Fruit fly (Drosophila melanogaster) whole organism, embryonic: ENCODE measurements around the gene Nlg4.

Experiments
- CG11247 ChIP-seq: fragments of 200-800 bp; sonication (Bioruptor generic); IDR thresholded peaks from 2 replicates; pipeline ENCODE4 v1.3.6; 2022; ENCODE audit warnings: missing biosample characterization, missing genetic modification characterization
- CG11560 ChIP-seq: fragments of 200-800 bp; sonication (Bioruptor generic); IDR thresholded peaks from 3 replicates; pipeline ENCODE4 v1.3.6; 2022; ENCODE audit warnings: missing biosample characterization, missing genetic modification characterization
- CG12744 ChIP-seq: fragments of 200-800 bp; sonication (Bioruptor generic); optimal IDR thresholded peaks from 2 replicates; lab custom pipeline; 2016; ENCODE audit warnings: missing biosample characterization, missing genetic modification characterization
- CG14014 ChIP-seq: fragments of 200-800 bp; sonication (Bioruptor generic); IDR thresholded peaks from 2 replicates; pipeline ENCODE4 v1.3.6; 2022; ENCODE audit warnings: missing biosample characterization, missing genetic modification characterization
- CG17385 ChIP-seq: fragments of 200-800 bp; sonication (Bioruptor generic); optimal IDR thresholded peaks from 3 replicates; lab custom pipeline; 2018; ENCODE audit warnings: missing biosample characterization, mild to moderate bottlenecking, missing genetic modification characterization
- CG18011 ChIP-seq: fragments of 200-800 bp; sonication (Bioruptor generic); optimal IDR thresholded peaks from 2 replicates; lab custom pipeline; 2017; ENCODE audit warnings: missing biosample characterization, missing genetic modification characterization, mild to moderate bottlenecking, moderate library complexity, missing genotype
- CG2199 ChIP-seq: fragments of 200-800 bp; sonication (Bioruptor generic); IDR thresholded peaks from 3 replicates; pipeline ENCODE4 v1.3.6; 2022; ENCODE audit warnings: missing biosample characterization, missing genetic modification characterization
- CG31365 ChIP-seq: fragments of 200-800 bp; sonication (Bioruptor generic); optimal IDR thresholded peaks from 2 replicates; lab custom pipeline; 2018; ENCODE audit warnings: missing biosample characterization, mild to moderate bottlenecking, missing genetic modification characterization
- CG3847 ChIP-seq: fragments of 200-800 bp; sonication (Bioruptor generic); IDR thresholded peaks from 2 replicates; pipeline ENCODE4 v1.3.6; 2022; ENCODE audit warnings: missing biosample characterization, missing genetic modification characterization
- CG4820 ChIP-seq: fragments of 200-800 bp; sonication (Bioruptor generic); optimal IDR thresholded peaks from 3 replicates; lab custom pipeline; 2016; ENCODE audit warnings: missing biosample characterization, missing genetic modification characterization
- CG8290 ChIP-seq, 3 experiments: fragments of 200-800 bp; sonication (Bioruptor generic); optimal IDR thresholded peaks; 2 replicates each; lab custom pipeline; 2016 to 2019; ENCODE audit warnings: missing biosample characterization in 3 of 3, missing genetic modification characterization in 3 of 3, mild to moderate bottlenecking in 2 of 3, moderate library complexity in 1 of 3
- CG9797 ChIP-seq: fragments of 200-800 bp; sonication (Bioruptor generic); optimal IDR thresholded peaks from 3 replicates; lab custom pipeline; 2018; ENCODE audit warnings: missing biosample characterization, mild to moderate bottlenecking, missing genetic modification characterization
- D ChIP-seq, 2 experiments: fragments of 200-800 bp in 1 of 2; fragments of >200 bp in 1 of 2; sonication (Bioruptor generic) in 1 of 2; optimal IDR thresholded peaks; 2 replicates in 1 of 2; 3 replicates in 1 of 2; lab custom pipeline; 2017; ENCODE audit warnings: mild to moderate bottlenecking in 1 of 2, missing biosample characterization in 1 of 2, missing genetic modification characterization in 1 of 2, missing genetic modification reagents in 1 of 2
- Dref ChIP-seq: fragments of 200-800 bp; sonication (Bioruptor generic); IDR thresholded peaks from 2 replicates; pipeline ENCODE4 v1.3.6; 2022; ENCODE audit warnings: missing biosample characterization, missing genetic modification characterization
- H2.0 ChIP-seq: fragments of 200-800 bp; sonication (Bioruptor generic); IDR thresholded peaks from 2 replicates; pipeline ENCODE4 v1.3.6; 2022; ENCODE audit warnings: missing biosample characterization, missing genetic modification characterization
- Kr ChIP-seq: fragments of 200-800 bp; sonication (Bioruptor generic); optimal IDR thresholded peaks from 2 replicates; lab custom pipeline; 2017; ENCODE audit warnings: missing biosample characterization, mild to moderate bottlenecking, missing genetic modification characterization
- Meics ChIP-seq: fragments of 200-800 bp; sonication (Bioruptor generic); optimal IDR thresholded peaks from 2 replicates; lab custom pipeline; 2017; ENCODE audit warnings: missing biosample characterization, mild to moderate bottlenecking, missing genetic modification characterization
- NFAT ChIP-seq: fragments of 200-800 bp; sonication (Bioruptor generic); IDR thresholded peaks from 2 replicates; pipeline ENCODE4 v1.3.6; 2022; ENCODE audit warnings: missing biosample characterization, missing genetic modification characterization
- NK7.1 ChIP-seq: fragments of 200-800 bp; sonication (Bioruptor generic); optimal IDR thresholded peaks from 3 replicates; lab custom pipeline; 2016; ENCODE audit warnings: missing biosample characterization, missing genetic modification characterization
- Nf-YA ChIP-seq: fragments of 200-800 bp; sonication (Bioruptor generic); IDR thresholded peaks from 2 replicates; pipeline ENCODE4 v1.3.6; 2022; ENCODE audit warnings: missing biosample characterization, missing genetic modification characterization
- ato ChIP-seq: fragments of 200-800 bp; sonication (Bioruptor generic); IDR thresholded peaks from 2 replicates; pipeline ENCODE4 v1.3.6; 2022; ENCODE audit warnings: missing biosample characterization, missing genetic modification characterization; ENCODE audit not compliant: partially characterized antibody
- bowl ChIP-seq: fragments of 200-800 bp; sonication (Bioruptor generic); IDR thresholded peaks from 2 replicates; pipeline ENCODE4 v1.3.6; 2022; ENCODE audit warnings: missing biosample characterization, missing genetic modification characterization
- cg ChIP-seq: fragments of 200-800 bp; sonication (Bioruptor generic); optimal IDR thresholded peaks from 3 replicates; lab custom pipeline; 2019; ENCODE audit warnings: missing biosample characterization, mild to moderate bottlenecking, missing genetic modification characterization, moderate library complexity
- chn ChIP-seq: fragments of 200-800 bp; sonication (Bioruptor generic); optimal IDR thresholded peaks from 2 replicates; lab custom pipeline; 2016; ENCODE audit warnings: missing biosample characterization, missing genetic modification characterization
- danr ChIP-seq: fragments of 200-800 bp; sonication (Bioruptor generic); IDR thresholded peaks from 2 replicates; pipeline ENCODE4 v1.3.6; 2022; ENCODE audit warnings: missing biosample characterization, missing genetic modification characterization
- ewg ChIP-seq: fragments of 200-800 bp; sonication (Bioruptor generic); optimal IDR thresholded peaks from 3 replicates; lab custom pipeline; 2017; ENCODE audit warnings: mild to moderate bottlenecking, missing biosample characterization, missing genetic modification reagents, missing genetic modification characterization
- exex ChIP-seq: fragments of 200-800 bp; sonication (Bioruptor generic); optimal IDR thresholded peaks from 4 replicates; lab custom pipeline; 2018; ENCODE audit warnings: missing biosample characterization, mild to moderate bottlenecking, missing genetic modification characterization, moderate library complexity
- fd102C ChIP-seq: fragments of 200-800 bp; sonication (Bioruptor generic); optimal IDR thresholded peaks from 2 replicates; lab custom pipeline; 2018; ENCODE audit warnings: missing biosample characterization, mild to moderate bottlenecking, missing genetic modification characterization, moderate library complexity
- ftz-f1 ChIP-seq: fragments of 200-800 bp; sonication (Bioruptor generic); optimal IDR thresholded peaks from 2 replicates; lab custom pipeline; 2016; ENCODE audit warnings: missing biosample characterization, missing genetic modification characterization
- gce ChIP-seq: fragments of 200-800 bp; sonication (Bioruptor generic); IDR thresholded peaks from 3 replicates; pipeline ENCODE4 v1.3.6; 2022; ENCODE audit warnings: missing biosample characterization, missing genetic modification characterization
- gcm ChIP-seq: fragments of 200-800 bp; sonication (Bioruptor generic); optimal IDR thresholded peaks from 2 replicates; lab custom pipeline; 2019; ENCODE audit warnings: missing biosample characterization, mild to moderate bottlenecking, missing genetic modification characterization, moderate library complexity
- gcm2 ChIP-seq: fragments of 200-800 bp; sonication (Bioruptor generic); optimal IDR thresholded peaks from 2 replicates; lab custom pipeline; 2016; ENCODE audit warnings: missing biosample characterization, missing genetic modification characterization
- gem ChIP-seq: fragments of 200-800 bp; sonication (Bioruptor generic); optimal IDR thresholded peaks from 2 replicates; lab custom pipeline; 2019; ENCODE audit warnings: missing biosample characterization, mild to moderate bottlenecking, missing genetic modification characterization, moderate library complexity
- gsb ChIP-seq: fragments of 200-800 bp; sonication (Bioruptor generic); IDR thresholded peaks from 2 replicates; pipeline ENCODE4 v1.3.6; 2022; ENCODE audit warnings: missing biosample characterization, missing genetic modification characterization
- jumu ChIP-seq: fragments of 200-800 bp; sonication (Bioruptor generic); optimal IDR thresholded peaks from 3 replicates; lab custom pipeline; 2016; ENCODE audit warnings: missing biosample characterization, missing genetic modification characterization
- lilli ChIP-seq: fragments of 200-800 bp; sonication (Bioruptor generic); optimal IDR thresholded peaks from 3 replicates; lab custom pipeline; 2016; ENCODE audit warnings: missing biosample characterization, missing genetic modification characterization
- lov ChIP-seq, 2 experiments: fragments of 200-800 bp in 1 of 2; fragments of >200 bp in 1 of 2; sonication (Bioruptor generic) in 1 of 2; IDR thresholded peaks in 1 of 2; optimal IDR thresholded peaks in 1 of 2; 2 replicates in 1 of 2; 3 replicates in 1 of 2; pipeline versions ENCODE4 v1.3.6 to Lab custom; 2017 to 2022; ENCODE audit warnings: missing biosample characterization in 1 of 2, missing genetic modification characterization in 1 of 2
- maf-S ChIP-seq: fragments of 200-800 bp; sonication (Bioruptor generic); optimal IDR thresholded peaks from 2 replicates; lab custom pipeline; 2016; ENCODE audit warnings: missing biosample characterization, missing genetic modification characterization
- mld ChIP-seq: fragments of 200-800 bp; sonication (Bioruptor generic); IDR thresholded peaks from 3 replicates; pipeline ENCODE4 v1.3.6; 2022; ENCODE audit warnings: missing biosample characterization, missing genetic modification characterization; ENCODE audit not compliant: partially characterized antibody
- onecut ChIP-seq: fragments of 200-800 bp; sonication (Bioruptor generic); IDR thresholded peaks from 2 replicates; pipeline ENCODE4 v1.3.6; 2022; ENCODE audit warnings: missing biosample characterization, missing genetic modification characterization
- p53 ChIP-seq: fragments of 200-800 bp; sonication (Bioruptor generic); optimal IDR thresholded peaks from 2 replicates; lab custom pipeline; 2016; ENCODE audit warnings: missing biosample characterization, missing genetic modification characterization
- pho ChIP-seq: fragments of 200-800 bp; sonication (Bioruptor generic); optimal IDR thresholded peaks from 2 replicates; lab custom pipeline; 2016; ENCODE audit warnings: missing biosample characterization, missing genetic modification characterization
- seq ChIP-seq: fragments of 200-800 bp; sonication (Bioruptor generic); IDR thresholded peaks from 2 replicates; pipeline ENCODE4 v1.3.6; 2022; ENCODE audit warnings: missing biosample characterization, missing genetic modification characterization
- so ChIP-seq: fragments of 200-800 bp; sonication (Bioruptor generic); IDR thresholded peaks from 3 replicates; pipeline ENCODE4 v1.3.6; 2022; ENCODE audit warnings: missing biosample characterization, missing genetic modification characterization
- sob ChIP-seq: fragments of 200-800 bp; sonication (Bioruptor generic); IDR thresholded peaks from 2 replicates; pipeline ENCODE4 v1.3.6; 2022; ENCODE audit warnings: missing biosample characterization, missing genetic modification characterization
- sqz ChIP-seq: fragments of 200-800 bp; sonication (Bioruptor generic); optimal IDR thresholded peaks from 3 replicates; lab custom pipeline; 2018; ENCODE audit warnings: missing biosample characterization, mild to moderate bottlenecking, missing genetic modification characterization
- ssp ChIP-seq: fragments of 200-800 bp; sonication (Bioruptor generic); IDR thresholded peaks from 2 replicates; pipeline ENCODE4 v1.3.6; 2022; ENCODE audit warnings: missing biosample characterization, missing genetic modification characterization
- tin ChIP-seq: fragments of 200-800 bp; sonication (Bioruptor generic); optimal IDR thresholded peaks from 3 replicates; lab custom pipeline; 2016; ENCODE audit warnings: missing biosample characterization, missing genetic modification characterization
- usp ChIP-seq: fragments of >200 bp; optimal IDR thresholded peaks from 2 replicates; lab custom pipeline; 2017; ENCODE audit warnings: missing biosample characterization, missing genetic modification characterization
- zf30C ChIP-seq: fragments of 200-800 bp; sonication (Bioruptor generic); optimal IDR thresholded peaks from 3 replicates; lab custom pipeline; 2018; ENCODE audit warnings: missing biosample characterization, mild to moderate bottlenecking, missing genetic modification characterization

Nlg4 gene

dm6 chr3R:20263793-20264483 lies 59.3 kb downstream of the Nlg4 start (continued):
- no peak for TF ChIP-seq ewg
- TF ChIP-seq lov (optimal IDR thresholded peaks at IDR 0.05; lab: Kevin White, UChicago), result no peak
- TF ChIP-seq lov (GFP tag; IDR thresholded peaks at IDR 0.05; lab: Robert Waterston, UW), result no peak
- no peak for TF ChIP-seq p53 (GFP tag; lab: Kevin White, UChicago)
- no peak for TF ChIP-seq sob (GFP tag; lab: Robert Waterston, UW)
- TF ChIP-seq Meics (GFP tag; lab: Kevin White, UChicago), result peak; percentile 22
- no peak for TF ChIP-seq Nf-YA (GFP tag; lab: Robert Waterston, UW)
- TF ChIP-seq gcm2 (GFP tag; lab: Kevin White, UChicago), result no peak
- TF ChIP-seq maf-S (GFP tag; lab: Kevin White, UChicago), result no peak
- TF ChIP-seq CG9797 (GFP tag; lab: Kevin White, UChicago), result no peak
- TF ChIP-seq pho (GFP tag; lab: Kevin White, UChicago), result no peak
- peak; percentile 48 for TF ChIP-seq CG31365 (tag; lab: Kevin White, UChicago)
- TF ChIP-seq seq (GFP tag; lab: Robert Waterston, UW), result no peak; the same call in 1 of the 2 replicates
- TF ChIP-seq CG3847 (GFP tag; lab: Robert Waterston, UW), result no peak
- no peak for TF ChIP-seq zf30C (GFP tag; lab: Kevin White, UChicago)
- no peak for TF ChIP-seq fd102C (GFP tag; lab: Kevin White, UChicago)
- TF ChIP-seq CG4820 (GFP tag; lab: Kevin White, UChicago), result no peak
- no peak for TF ChIP-seq Dref (GFP tag; lab: Robert Waterston, UW)
- TF ChIP-seq D (optimal IDR thresholded peaks at IDR 0.05; lab: Kevin White, UChicago), result no peak
- TF ChIP-seq D (GFP tag; optimal IDR thresholded peaks at IDR 0.05; lab: Kevin White, UChicago), result no peak
- no peak for TF ChIP-seq tin (GFP tag; lab: Kevin White, UChicago)
- no peak for TF ChIP-seq bowl (GFP tag; lab: Robert Waterston, UW)
- no peak for TF ChIP-seq CG8290 (GFP tag; optimal IDR thresholded peaks at IDR 0.05; lab: Kevin White, UChicago)
- peak; percentile 22 to 39 for TF ChIP-seq CG8290 (tag; optimal IDR thresholded peaks at IDR 0.05; lab: Kevin White, UChicago)
- TF ChIP-seq ssp (GFP tag; lab: Robert Waterston, UW), result no peak
- TF ChIP-seq gcm (GFP tag; lab: Kevin White, UChicago), result peak; percentile 16
- TF ChIP-seq gem, result no peak
- TF ChIP-seq NFAT (GFP tag; lab: Robert Waterston, UW), result no peak
- no peak for TF ChIP-seq jumu
- TF ChIP-seq usp (GFP tag; lab: Kevin White, UChicago), result no peak
- peak; percentile 55 for TF ChIP-seq cg
- TF ChIP-seq ftz-f1 (GFP tag; lab: Kevin White, UChicago), result no peak
- no peak for TF ChIP-seq CG11247 (GFP tag; lab: Robert Waterston, UW)
- TF ChIP-seq CG17385 (GFP tag; lab: Kevin White, UChicago), result no peak
- TF ChIP-seq CG14014 (GFP tag; lab: Robert Waterston, UW), result peak; percentile 8; the same call in 1 of the 2 replicates
- TF ChIP-seq CG18011 (GFP tag; lab: Kevin White, UChicago), result no peak
- no peak for TF ChIP-seq lilli (GFP tag; lab: Kevin White, UChicago)
- TF ChIP-seq CG12744 (GFP tag; lab: Kevin White, UChicago), result no peak
- TF ChIP-seq danr (GFP tag; lab: Robert Waterston, UW), result no peak
- TF ChIP-seq sqz, result peak; percentile 32
- TF ChIP-seq mld (GFP tag; lab: Robert Waterston, UW), result no peak
- TF ChIP-seq H2.0 (GFP tag; lab: Robert Waterston, UW), result no peak
- TF ChIP-seq gce (GFP tag; lab: Robert Waterston, UW), result no peak
- no peak for TF ChIP-seq chn (GFP tag; lab: Kevin White, UChicago)
- TF ChIP-seq Kr (GFP tag; lab: Kevin White, UChicago), result peak; percentile 31
- no peak for TF ChIP-seq ato
- TF ChIP-seq onecut (GFP tag; lab: Robert Waterston, UW), result peak; percentile 15; the same call in 1 of the 2 replicates
- TF ChIP-seq so (GFP tag; lab: Robert Waterston, UW), result peak; percentile 37; the same call in 2 of the 3 replicates
- no peak for TF ChIP-seq NK7.1 (GFP tag; lab: Kevin White, UChicago)
- TF ChIP-seq CG2199 (GFP tag; lab: Robert Waterston, UW), result no peak
- TF ChIP-seq gsb (GFP tag; lab: Robert Waterston, UW), result no peak
- peak; percentile 47 for TF ChIP-seq exex (tag; lab: Kevin White, UChicago)
- no peak for TF ChIP-seq CG11560 (tag; lab: Robert Waterston, UW)
